Worm (Caenorhabditis elegans) whole organism, L4 larva: ENCODE measurements around the gene C25H3.7.

Experiments used
- D1046.2 ChIP-seq: fragments of 200-800 bp; sonication (Bioruptor generic); IDR thresholded peaks from 2 replicates; pipeline ENCODE4 v1.3.6; 2022; ENCODE audit warnings: missing genetic modification characterization, missing compliant biosample characterization
- R02D3.7 ChIP-seq: fragments of 150-350 bp; sonication (generic microtip); optimal IDR thresholded peaks from 3 replicates; lab custom pipeline; 2014; ENCODE audit warnings: missing biosample characterization, missing genetic modification characterization
- Y105C5A.15 ChIP-seq: fragments of 200-800 bp; sonication (Bioruptor generic); IDR thresholded peaks from 2 replicates; pipeline ENCODE4 v1.3.6; 2022; ENCODE audit warnings: missing genetic modification characterization, missing compliant biosample characterization
- Y75B8A.6 ChIP-seq: fragments of 200-800 bp; sonication (Bioruptor generic); IDR thresholded peaks from 2 replicates; pipeline ENCODE4 v1.3.6; 2022; ENCODE audit warnings: missing genetic modification reagents, missing genetic modification characterization, missing compliant biosample characterization
- ZK546.5 ChIP-seq, 2 experiments: sonication (generic microtip); optimal IDR thresholded peaks; 2 replicates each; lab custom pipeline; 2017; ENCODE audit warnings: missing biosample characterization in 2 of 2, missing genetic modification characterization in 2 of 2
- aly-2 ChIP-seq: sonication (generic microtip); optimal IDR thresholded peaks from 2 replicates; lab custom pipeline; 2018; ENCODE audit warnings: missing biosample characterization, missing genetic modification characterization
- attf-4 ChIP-seq: sonication (generic microtip); optimal IDR thresholded peaks from 3 replicates; lab custom pipeline; 2017; ENCODE audit warnings: missing biosample characterization, missing genetic modification characterization
- ceh-20 ChIP-seq: fragments of 200-800 bp; sonication (Bioruptor generic); IDR thresholded peaks from 2 replicates; pipeline ENCODE4 v1.3.6; 2022; ENCODE audit warnings: missing genetic modification reagents, missing genetic modification characterization, missing compliant biosample characterization
- ceh-44 ChIP-seq: fragments of 200-800 bp; sonication (Bioruptor generic); IDR thresholded peaks from 2 replicates; pipeline ENCODE4 v1.3.6; 2022; ENCODE audit warnings: missing genetic modification reagents, missing genetic modification characterization, missing compliant biosample characterization
- ceh-62 ChIP-seq: sonication (generic microtip); optimal IDR thresholded peaks from 2 replicates; lab custom pipeline; 2017; ENCODE audit warnings: missing biosample characterization, missing genetic modification characterization
- ctbp-1 ChIP-seq: fragments of 200-800 bp; sonication (Bioruptor generic); IDR thresholded peaks from 2 replicates; pipeline ENCODE4 v1.3.6; 2022; ENCODE audit warnings: missing genetic modification reagents, missing genetic modification characterization, missing compliant biosample characterization
- daf-19 ChIP-seq: fragments of 200-800 bp; sonication (Bioruptor generic); conservative IDR thresholded peaks from 2 replicates; pipeline ENCODE4 v1.3.6; 2022; ENCODE audit warnings: missing genetic modification characterization, missing compliant biosample characterization
- daf-8 ChIP-seq: fragments of 200-800 bp; sonication (Bioruptor generic); IDR thresholded peaks from 2 replicates; pipeline ENCODE4 v1.3.6; 2022; ENCODE audit warnings: missing genetic modification characterization, missing compliant biosample characterization
- dmd-6 ChIP-seq: fragments of 200-800 bp; sonication (Bioruptor generic); IDR thresholded peaks from 2 replicates; pipeline ENCODE4 v1.3.6; 2022; ENCODE audit warnings: missing genetic modification reagents, missing genetic modification characterization, missing compliant biosample characterization
- dmd-8 ChIP-seq: fragments of 200-800 bp; sonication (Bioruptor generic); IDR thresholded peaks from 2 replicates; pipeline ENCODE4 v1.3.6; 2022; ENCODE audit warnings: missing genetic modification characterization, missing compliant biosample characterization
- dmd-9 ChIP-seq: fragments of 200-800 bp; sonication (Bioruptor generic); IDR thresholded peaks from 2 replicates; pipeline ENCODE4 v1.3.6; 2022; ENCODE audit warnings: missing genetic modification reagents, missing genetic modification characterization, missing compliant biosample characterization
- dpl-1 ChIP-seq: fragments of 150-350 bp; optimal IDR thresholded peaks from 2 replicates; lab custom pipeline; 2014; ENCODE audit warnings: missing biosample characterization, missing genetic modification reagents, missing genetic modification characterization
- egl-27 ChIP-seq: sonication (generic microtip); optimal IDR thresholded peaks from 3 replicates; lab custom pipeline; 2017; ENCODE audit warnings: missing biosample characterization, missing genetic modification reagents, missing genetic modification characterization
- fkh-10 ChIP-seq: fragments of 150-350 bp; optimal IDR thresholded peaks from 2 replicates; lab custom pipeline; 2014; ENCODE audit warnings: missing biosample characterization, missing genetic modification reagents, missing genetic modification characterization
- hlh-30 ChIP-seq: sonication (generic microtip); optimal IDR thresholded peaks from 2 replicates; lab custom pipeline; 2017; ENCODE audit warnings: antibody characterized with exemption, mild to moderate bottlenecking, missing genetic modification characterization, missing compliant biosample characterization; ENCODE audit not compliant: insufficient read depth
- hmg-1.1 ChIP-seq: fragments of 200-800 bp; sonication (Bioruptor generic); IDR thresholded peaks from 2 replicates; pipeline ENCODE4 v1.3.6; 2022; ENCODE audit warnings: missing genetic modification reagents, missing genetic modification characterization, missing compliant biosample characterization
- lin-1 ChIP-seq: fragments of 200-800 bp; sonication (Bioruptor generic); IDR thresholded peaks from 2 replicates; pipeline ENCODE4 v1.3.6; 2022; ENCODE audit warnings: missing genetic modification reagents, missing genetic modification characterization, missing compliant biosample characterization
- lin-13 ChIP-seq: fragments of 150-350 bp; optimal IDR thresholded peaks from 2 replicates; lab custom pipeline; 2014; ENCODE audit warnings: missing biosample characterization, missing genetic modification reagents, missing genetic modification characterization
- lin-38 ChIP-seq: fragments of 200-800 bp; sonication (Bioruptor generic); IDR thresholded peaks from 2 replicates; pipeline ENCODE4 v1.3.6; 2022; ENCODE audit warnings: missing genetic modification reagents, missing genetic modification characterization, missing compliant biosample characterization
- lin-39 ChIP-seq: fragments of 150-350 bp; optimal IDR thresholded peaks from 2 replicates; lab custom pipeline; 2014; ENCODE audit warnings: missing biosample characterization, missing genetic modification reagents, missing genetic modification characterization
- lir-3 ChIP-seq: sonication (generic microtip); optimal IDR thresholded peaks from 2 replicates; lab custom pipeline; 2016; ENCODE audit warnings: mild to moderate bottlenecking, missing genetic modification characterization, missing compliant biosample characterization
- madf-9 ChIP-seq: fragments of 200-800 bp; sonication (Bioruptor generic); conservative IDR thresholded peaks from 2 replicates; pipeline ENCODE4 v1.3.6; 2022; ENCODE audit warnings: missing genetic modification reagents, missing genetic modification characterization, missing compliant biosample characterization
- mdl-1 ChIP-seq, 2 experiments: fragments of 150-350 bp in 1 of 2; sonication (generic microtip) in 1 of 2; optimal IDR thresholded peaks; 2 replicates each; lab custom pipeline; 2014 to 2017; ENCODE audit warnings: missing biosample characterization in 2 of 2, missing genetic modification characterization in 2 of 2
- mxl-2 ChIP-seq: fragments of 200-800 bp; sonication (Bioruptor generic); conservative IDR thresholded peaks from 2 replicates; pipeline ENCODE4 v1.3.6; 2022; ENCODE audit warnings: missing genetic modification reagents, missing genetic modification characterization, missing compliant biosample characterization
- mxl-3 ChIP-seq: fragments of 200-800 bp; sonication (Bioruptor generic); optimal IDR thresholded peaks from 2 replicates; lab custom pipeline; 2018; ENCODE audit warnings: mild to moderate bottlenecking, missing genetic modification characterization, missing compliant biosample characterization
- nhr-102 ChIP-seq: sonication (generic microtip); optimal IDR thresholded peaks from 2 replicates; lab custom pipeline; 2016; ENCODE audit warnings: mild to moderate bottlenecking, missing genetic modification characterization, moderate library complexity, missing compliant biosample characterization
- nhr-11 ChIP-seq: fragments of 150-350 bp; optimal IDR thresholded peaks from 2 replicates; lab custom pipeline; 2014; ENCODE audit warnings: missing biosample characterization, missing genetic modification characterization
- nhr-111 ChIP-seq: fragments of 200-800 bp; sonication (Bioruptor generic); optimal IDR thresholded peaks from 2 replicates; lab custom pipeline; 2018; ENCODE audit warnings: mild to moderate bottlenecking, missing genetic modification characterization, missing compliant biosample characterization
- nhr-237 ChIP-seq: sonication (generic microtip); optimal IDR thresholded peaks from 2 replicates; lab custom pipeline; 2017; ENCODE audit warnings: missing biosample characterization, missing genetic modification characterization
- nhr-25 ChIP-seq: sonication (generic microtip); optimal IDR thresholded peaks from 2 replicates; lab custom pipeline; 2017; ENCODE audit warnings: missing genetic modification characterization, mild to moderate bottlenecking, missing compliant biosample characterization, antibody characterized with exemption, moderate library complexity, borderline replicate concordance; ENCODE audit not compliant: insufficient read depth
- nhr-41 ChIP-seq: fragments of 200-800 bp; sonication (Bioruptor generic); IDR thresholded peaks from 2 replicates; pipeline ENCODE4 v1.3.6; 2022; ENCODE audit warnings: missing genetic modification reagents, missing genetic modification characterization, missing compliant biosample characterization
- nhr-76 ChIP-seq: fragments of 150-350 bp; optimal IDR thresholded peaks from 2 replicates; lab custom pipeline; 2014; ENCODE audit warnings: missing biosample characterization, missing genetic modification characterization
- pqm-1 ChIP-seq: sonication (generic microtip); optimal IDR thresholded peaks from 2 replicates; lab custom pipeline; 2017; ENCODE audit warnings: missing biosample characterization, missing genetic modification characterization
- rbr-2 ChIP-seq: sonication (generic microtip); optimal IDR thresholded peaks from 2 replicates; lab custom pipeline; 2016; ENCODE audit warnings: missing genotype, missing genetic modification characterization, missing compliant biosample characterization
- saeg-2 ChIP-seq: fragments of 200-800 bp; sonication (Bioruptor generic); IDR thresholded peaks from 2 replicates; pipeline ENCODE4 v1.3.6; 2022; ENCODE audit warnings: missing genetic modification reagents, missing genetic modification characterization, missing compliant biosample characterization
- snpc-1.2 ChIP-seq: fragments of 200-800 bp; sonication (Bioruptor generic); IDR thresholded peaks from 2 replicates; pipeline ENCODE4 v1.3.6; 2022; ENCODE audit warnings: missing genetic modification reagents, missing genetic modification characterization, missing compliant biosample characterization
- spr-3 ChIP-seq: fragments of 200-800 bp; sonication (Bioruptor generic); optimal IDR thresholded peaks from 2 replicates; lab custom pipeline; 2018; ENCODE audit warnings: mild to moderate bottlenecking, missing genetic modification characterization, missing compliant biosample characterization
- unc-130 ChIP-seq: sonication (generic microtip); optimal IDR thresholded peaks from 2 replicates; lab custom pipeline; 2016; ENCODE audit warnings: missing genetic modification reagents, missing genetic modification characterization, missing compliant biosample characterization
- unc-62 ChIP-seq, 3 experiments: fragments of 150-350 bp in 1 of 3; sonication (generic microtip); optimal IDR thresholded peaks in 2 of 3; peaks in 1 of 3; 1 replicate in 1 of 3; 2 replicates in 2 of 3; lab custom pipeline; 2014 to 2017; ENCODE audit warnings: missing biosample characterization in 3 of 3, missing genetic modification characterization in 3 of 3, missing genetic modification reagents in 3 of 3, missing genotype in 1 of 3
- vab-7 ChIP-seq: fragments of 200-800 bp; sonication (Bioruptor generic); IDR thresholded peaks from 2 replicates; pipeline ENCODE4 v1.3.6; 2022; ENCODE audit warnings: missing genetic modification reagents, missing genetic modification characterization, missing compliant biosample characterization
- zfp-2 ChIP-seq: sonication (generic microtip); optimal IDR thresholded peaks from 2 replicates; lab custom pipeline; 2016; ENCODE audit warnings: mild to moderate bottlenecking, missing genetic modification characterization, missing compliant biosample characterization
- zip-11 ChIP-seq: fragments of 200-800 bp; sonication (Bioruptor generic); IDR thresholded peaks from 2 replicates; pipeline ENCODE4 v1.3.6; 2022; ENCODE audit warnings: missing genetic modification characterization, missing compliant biosample characterization
- zip-2 ChIP-seq: fragments of 150-350 bp; optimal IDR thresholded peaks from 2 replicates; lab custom pipeline; 2014; ENCODE audit warnings: missing biosample characterization, missing genetic modification characterization

C25H3.7 gene

ce11 chrII:5701485-5701884, 32.8 kb upstream of the C25H3.7 start (continued):
- TF ChIP-seq Y75B8A.6 (GFP tag; lab: Robert Waterston, UW) (no peak), lin-38 (GFP tag; lab: Robert Waterston, UW) (peak; percentile 57), ctbp-1 (GFP tag; lab: Robert Waterston, UW) (0 out of 2 replicates have a peak, but pooled peaks have one; percentile 53), nhr-237 (tag; lab: Kevin White, UChicago) (no peak), hmg-1.1 (GFP tag; lab: Robert Waterston, UW) (peak; percentile 44; the same call in 1 of the 2 replicates), lin-39 (tag; lab: Kevin White, UChicago) (no peak), lir-3 (no peak), dmd-6 (GFP tag; lab: Robert Waterston, UW) (peak; percentile 43), attf-4 (no peak), ceh-62 (no peak), rbr-2 (tag; lab: Kevin White, UChicago) (peak; percentile 59), nhr-102 (tag; lab: Kevin White, UChicago) (peak; percentile 66), nhr-111 (GFP tag; lab: Kevin White, UChicago) (peak; percentile 39), snpc-1.2 (GFP tag; lab: Robert Waterston, UW) (no peak; the same call in 1 of the 2 replicates), mdl-1 (tag; optimal IDR thresholded peaks at IDR 0.05; lab: Kevin White, UChicago) (peak; percentile 59 to 75), Y105C5A.15 (GFP tag; lab: Robert Waterston, UW) (no peak), nhr-11 (tag; lab: Kevin White, UChicago) (peak; percentile 0), dmd-9 (GFP tag; lab: Robert Waterston, UW) (no peak), nhr-76 (tag; lab: Kevin White, UChicago) (no peak), spr-3 (GFP tag; lab: Kevin White, UChicago) (peak; percentile 30), ceh-20 (no peak), hlh-30 (tag; lab: Kevin White, UChicago) (peak; percentile 86), ZK546.5 (tag; optimal IDR thresholded peaks at IDR 0.05; lab: Kevin White, UChicago) (no peak), lin-1 (GFP tag; lab: Robert Waterston, UW) (0 out of 2 replicates have a peak, but pooled peaks have one; percentile 16), zip-2 (tag; lab: Kevin White, UChicago) (no peak), saeg-2 (no peak), aly-2 (tag; lab: Kevin White, UChicago) (no peak), ceh-44 (peak; percentile 93), egl-27 (tag; lab: Kevin White, UChicago) (no peak), pqm-1 (tag; lab: Kevin White, UChicago) (no peak), zfp-2 (tag; lab: Kevin White, UChicago) (no peak), nhr-41 (GFP tag; lab: Robert Waterston, UW) (no peak), unc-62 (GFP tag; optimal IDR thresholded peaks at IDR 0.05 in 1 of 2; lab: Kevin White, UChicago) (peak in 1 of 2 experiments; percentile 59), unc-62 (tag; optimal IDR thresholded peaks at IDR 0.05; lab: Kevin White, UChicago) (no peak), daf-8 (GFP tag; lab: Robert Waterston, UW) (no peak), lin-13 (GFP tag; lab: Kevin White, UChicago) (no peak), dmd-8 (no peak), D1046.2 (no peak), nhr-25 (tag; lab: Kevin White, UChicago) (peak; percentile 35), mxl-3 (GFP tag; lab: Kevin White, UChicago) (no peak), zip-11 (GFP tag; lab: Robert Waterston, UW) (no peak), dpl-1 (GFP tag; lab: Kevin White, UChicago) (peak; percentile 31), madf-9 (no peak), daf-19 (GFP tag; lab: Robert Waterston, UW) (no peak), unc-130 (GFP tag; lab: Kevin White, UChicago) (no peak), vab-7 (GFP tag; lab: Robert Waterston, UW) (no peak), fkh-10 (GFP tag; lab: Kevin White, UChicago) (no peak), R02D3.7 (tag; lab: Kevin White, UChicago) (no peak), mxl-2 (GFP tag; lab: Robert Waterston, UW) (no peak)
